Worm (Caenorhabditis elegans) whole organism, mixed stage, embryonic: ENCODE data around the gene F20A1.8.
"Not testable (repeated sequence)": the region's sequence is repeated elsewhere in the genome, so short reads cannot be mapped to it uniquely, and the experiment has no call there.

ENCODE experiments used
- M03D4.4 ChIP-seq: sonication (generic microtip); optimal IDR thresholded peaks from 2 replicates; lab custom pipeline; 2017; ENCODE audit warnings: mild to moderate bottlenecking, missing genetic modification characterization, missing compliant biosample characterization
- bed-3 ChIP-seq: fragments of 200-800 bp; sonication (Bioruptor generic); optimal IDR thresholded peaks from 3 replicates; lab custom pipeline; 2018; ENCODE audit warnings: mild to moderate bottlenecking, missing genetic modification characterization, moderate library complexity, missing compliant biosample characterization
- blmp-1 ChIP-seq: fragments of 150-350 bp; optimal IDR thresholded peaks from 2 replicates; lab custom pipeline; 2014; ENCODE audit warnings: missing biosample characterization, missing genetic modification characterization
- ceh-39 ChIP-seq: fragments of 150-350 bp; optimal IDR thresholded peaks from 2 replicates; lab custom pipeline; 2014; ENCODE audit warnings: missing biosample characterization, missing genetic modification characterization
- ceh-43 ChIP-seq: fragments of 200-800 bp; sonication (Bioruptor generic); optimal IDR thresholded peaks from 2 replicates; lab custom pipeline; 2018; ENCODE audit warnings: mild to moderate bottlenecking, missing genetic modification characterization, moderate library complexity, missing compliant biosample characterization
- ces-1 ChIP-seq: fragments of 150-350 bp; optimal IDR thresholded peaks from 2 replicates; lab custom pipeline; 2014; ENCODE audit warnings: missing biosample characterization, missing genetic modification reagents, missing genetic modification characterization
- cnd-1 ChIP-seq: fragments of 200-800 bp; sonication (Bioruptor generic); optimal IDR thresholded peaks from 2 replicates; lab custom pipeline; 2018; ENCODE audit warnings: mild to moderate bottlenecking, missing genetic modification characterization, missing compliant biosample characterization
- drap-1 ChIP-seq: fragments of 200-800 bp; sonication (Bioruptor generic); optimal IDR thresholded peaks from 3 replicates; lab custom pipeline; 2018; ENCODE audit warnings: mild to moderate bottlenecking, missing genetic modification characterization, missing compliant biosample characterization
- elt-1 ChIP-seq: sonication (generic microtip); optimal IDR thresholded peaks from 2 replicates; lab custom pipeline; 2017; ENCODE audit warnings: missing genetic modification characterization, mild to moderate bottlenecking, missing compliant biosample characterization, antibody characterized with exemption, moderate library complexity, borderline replicate concordance; ENCODE audit not compliant: insufficient read depth
- elt-3 ChIP-seq: fragments of 150-350 bp; optimal IDR thresholded peaks from 2 replicates; lab custom pipeline; 2014; ENCODE audit warnings: missing biosample characterization, missing genetic modification characterization
- flh-1 ChIP-seq: fragments of 200-800 bp; sonication (Bioruptor generic); optimal IDR thresholded peaks from 2 replicates; lab custom pipeline; 2018; ENCODE audit warnings: mild to moderate bottlenecking, missing genetic modification characterization, moderate library complexity, missing compliant biosample characterization
- ham-2 ChIP-seq: fragments of 200-800 bp; sonication (Bioruptor generic); optimal IDR thresholded peaks from 2 replicates; lab custom pipeline; 2018; ENCODE audit warnings: mild to moderate bottlenecking, missing genetic modification characterization, missing compliant biosample characterization
- hlh-1 ChIP-seq: fragments of 150-350 bp; optimal IDR thresholded peaks from 2 replicates; lab custom pipeline; 2014; ENCODE audit warnings: missing biosample characterization, missing genetic modification reagents, missing genetic modification characterization
- lin-13 ChIP-seq: fragments of 150-350 bp; optimal IDR thresholded peaks from 2 replicates; lab custom pipeline; 2014; ENCODE audit warnings: missing biosample characterization, missing genetic modification characterization
- lin-32 ChIP-seq: fragments of 200-800 bp; sonication (Bioruptor generic); optimal IDR thresholded peaks from 2 replicates; lab custom pipeline; 2018; ENCODE audit warnings: mild to moderate bottlenecking, missing genetic modification characterization, missing compliant biosample characterization
- lsy-2 ChIP-seq: fragments of 150-350 bp; optimal IDR thresholded peaks from 2 replicates; lab custom pipeline; 2014; ENCODE audit warnings: missing biosample characterization, missing genetic modification characterization
- mab-5 ChIP-seq: fragments of 150-350 bp; optimal IDR thresholded peaks from 2 replicates; lab custom pipeline; 2014; ENCODE audit warnings: missing biosample characterization, missing genetic modification characterization
- mep-1 ChIP-seq: fragments of 150-350 bp; optimal IDR thresholded peaks from 2 replicates; lab custom pipeline; 2017; ENCODE audit warnings: missing biosample characterization, missing genetic modification reagents, missing genetic modification characterization, inconsistent platforms
- mls-2 ChIP-seq: sonication (generic microtip); optimal IDR thresholded peaks from 2 replicates; lab custom pipeline; 2016; ENCODE audit warnings: mild to moderate bottlenecking, missing genetic modification characterization, moderate library complexity, missing compliant biosample characterization
- nhr-12 ChIP-seq: fragments of 150-350 bp; optimal IDR thresholded peaks from 2 replicates; lab custom pipeline; 2014; ENCODE audit warnings: missing biosample characterization, missing genetic modification characterization
- nhr-2 ChIP-seq: fragments of 150-350 bp; optimal IDR thresholded peaks from 2 replicates; lab custom pipeline; 2014; ENCODE audit warnings: missing biosample characterization, missing genetic modification characterization
- nhr-237 ChIP-seq: fragments of 150-350 bp; optimal IDR thresholded peaks from 2 replicates; lab custom pipeline; 2014; ENCODE audit warnings: missing biosample characterization, missing genetic modification characterization
- nhr-28 ChIP-seq: fragments of 150-350 bp; optimal IDR thresholded peaks from 2 replicates; lab custom pipeline; 2014; ENCODE audit warnings: missing biosample characterization, missing genetic modification characterization
- nhr-76 ChIP-seq: sonication (generic microtip); optimal IDR thresholded peaks from 2 replicates; lab custom pipeline; 2017; ENCODE audit warnings: missing biosample characterization, missing genetic modification characterization
- pha-4 ChIP-seq: fragments of 150-350 bp; optimal IDR thresholded peaks from 2 replicates; lab custom pipeline; 2018; ENCODE audit warnings: missing biosample characterization, missing genetic modification reagents, missing genetic modification characterization
- sem-2 ChIP-seq: fragments of 200-800 bp; sonication (Bioruptor generic); optimal IDR thresholded peaks from 2 replicates; lab custom pipeline; 2018; ENCODE audit warnings: mild to moderate bottlenecking, missing genetic modification characterization, missing compliant biosample characterization
- snpc-4 ChIP-seq: fragments of 150-350 bp; optimal IDR thresholded peaks from 2 replicates; lab custom pipeline; 2014; ENCODE audit warnings: missing biosample characterization, missing genetic modification characterization
- sptf-1 ChIP-seq: sonication (generic microtip); optimal IDR thresholded peaks from 2 replicates; lab custom pipeline; 2017; ENCODE audit warnings: mild to moderate bottlenecking, missing genetic modification characterization, moderate library complexity, missing compliant biosample characterization
- tbx-8 ChIP-seq: fragments of 200-800 bp; sonication (Bioruptor generic); optimal IDR thresholded peaks from 2 replicates; lab custom pipeline; 2018; ENCODE audit warnings: mild to moderate bottlenecking, missing genetic modification characterization, moderate library complexity, missing compliant biosample characterization
- unc-120 ChIP-seq: sonication (generic microtip); optimal IDR thresholded peaks from 2 replicates; lab custom pipeline; 2017; ENCODE audit warnings: missing genetic modification characterization, missing compliant biosample characterization; ENCODE audit not compliant: poor library complexity, severe bottlenecking
- unc-39 ChIP-seq: fragments of 150-350 bp; optimal IDR thresholded peaks from 2 replicates; lab custom pipeline; 2014; ENCODE audit warnings: missing biosample characterization, missing genetic modification characterization
- unc-62 ChIP-seq: fragments of 150-350 bp; optimal IDR thresholded peaks from 2 replicates; lab custom pipeline; 2014; ENCODE audit warnings: missing biosample characterization, missing genetic modification reagents, missing genetic modification characterization
- zip-8 ChIP-seq: fragments of 150-350 bp; optimal IDR thresholded peaks from 2 replicates; lab custom pipeline; 2014; ENCODE audit warnings: missing biosample characterization, missing genetic modification characterization
- ztf-11 ChIP-seq: fragments of 150-350 bp; optimal IDR thresholded peaks from 2 replicates; lab custom pipeline; 2014; ENCODE audit warnings: missing biosample characterization, missing genetic modification characterization

The F20A1.8 gene

DNA sequence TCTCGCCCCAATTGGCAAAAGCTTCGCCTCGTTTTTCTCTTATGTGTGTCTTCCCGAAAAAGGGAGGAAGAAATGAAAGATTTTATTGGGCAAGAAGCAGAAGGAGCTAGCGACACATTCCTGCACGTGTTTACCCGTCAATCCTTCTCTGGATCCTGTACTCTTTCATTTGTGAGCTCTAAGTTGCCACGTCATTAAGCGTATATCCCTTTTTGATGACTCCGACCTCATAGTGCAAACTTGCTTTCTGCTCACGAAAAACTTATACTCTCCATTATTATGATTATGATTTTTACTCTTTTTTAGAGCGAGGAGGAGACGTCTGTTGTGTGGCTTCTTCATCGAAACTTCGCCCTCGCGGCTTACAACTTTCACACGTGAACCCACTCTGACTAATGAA lies 24.9 kb upstream of the F20A1.8 start, which contains the start of gene F27B10.1:
F27B10.1 (plus strand) TSS at position 301 of the 400 bp plus-strand sequence.
- TF ChIP-seq mls-2 (tag; lab: Kevin White, UChicago): no peak
- TF ChIP-seq lin-32: no peak
- no peak for TF ChIP-seq unc-39 (tag; lab: Kevin White, UChicago)
- TF ChIP-seq unc-120 (tag; lab: Kevin White, UChicago): no peak
- TF ChIP-seq M03D4.4 (tag; lab: Kevin White, UChicago): no peak
- no peak for TF ChIP-seq drap-1 (GFP tag; lab: Kevin White, UChicago)
- TF ChIP-seq hlh-1 (tag; lab: Kevin White, UChicago): no peak
- no peak for TF ChIP-seq elt-1
- no peak for TF ChIP-seq lsy-2 (tag; lab: Kevin White, UChicago)
- no peak for TF ChIP-seq ham-2 (GFP tag; lab: Kevin White, UChicago)
- no peak for TF ChIP-seq blmp-1 (tag; lab: Kevin White, UChicago)
- TF ChIP-seq elt-3 (tag; lab: Kevin White, UChicago): no peak
- no peak for TF ChIP-seq tbx-8

DNA sequence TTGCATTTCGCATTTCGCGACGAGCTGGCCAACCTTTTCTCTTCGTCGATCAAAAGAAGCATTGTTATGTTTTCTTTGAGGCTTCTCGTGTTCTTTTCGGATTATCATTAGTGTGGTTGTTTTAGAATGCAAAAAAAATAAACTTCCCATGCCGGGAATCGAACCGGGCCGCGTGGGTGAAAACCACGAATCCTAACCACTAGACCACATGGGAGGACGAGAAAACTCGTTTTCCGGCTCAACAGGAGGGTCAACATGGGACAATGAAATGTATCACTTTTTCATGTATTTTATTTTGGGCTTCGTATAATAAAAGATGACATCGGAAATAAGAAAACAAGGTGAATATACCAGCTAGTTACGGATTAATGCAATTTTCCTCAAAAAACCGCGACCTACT lies 22.2 kb upstream of the F20A1.8 start:
- TF ChIP-seq unc-62 (GFP tag; lab: Kevin White, UChicago) (no peak), sptf-1 (tag; lab: Kevin White, UChicago) (no peak), nhr-237 (tag; lab: Kevin White, UChicago) (no peak), ham-2 (GFP tag; lab: Kevin White, UChicago) (no peak), nhr-2 (tag; lab: Kevin White, UChicago) (no peak), cnd-1 (tag; lab: Kevin White, UChicago) (no peak), zip-8 (tag; lab: Kevin White, UChicago) (no peak), lin-32 (no peak), nhr-12 (tag; lab: Kevin White, UChicago) (no peak), ceh-39 (no peak), unc-39 (tag; lab: Kevin White, UChicago) (no peak), mls-2 (tag; lab: Kevin White, UChicago) (no peak), lin-13 (tag; lab: Kevin White, UChicago) (no peak), tbx-8 (no peak), sem-2 (GFP tag; lab: Kevin White, UChicago) (no peak), snpc-4 (tag; lab: Kevin White, UChicago) (no peak), elt-1 (no peak), blmp-1 (tag; lab: Kevin White, UChicago) (no peak)
- TF ChIP-seq, all 35 proteins: peak for 0

DNA sequence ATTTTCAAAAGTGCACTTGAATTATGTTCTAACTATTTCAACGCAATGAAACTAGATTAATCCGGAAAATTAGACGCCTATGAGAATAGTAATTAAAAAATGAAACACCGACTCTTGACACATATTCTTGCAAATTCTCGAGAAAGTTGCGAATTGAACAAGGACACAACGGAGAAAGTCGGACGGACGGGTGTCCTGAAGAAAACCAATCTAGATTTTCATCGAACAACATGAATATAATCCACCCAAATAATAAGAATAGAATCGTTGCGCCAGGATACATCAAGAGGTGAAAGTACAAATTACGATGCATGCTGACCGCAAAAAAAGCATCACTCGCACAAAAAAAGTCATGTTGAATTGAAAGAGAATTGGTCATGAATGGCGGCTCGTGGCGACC lies 21.4 kb upstream of the F20A1.8 start:
- TF ChIP-seq bed-3 (no peak), mls-2 (tag; lab: Kevin White, UChicago) (no peak), ztf-11 (tag; lab: Kevin White, UChicago) (no peak)

DNA sequence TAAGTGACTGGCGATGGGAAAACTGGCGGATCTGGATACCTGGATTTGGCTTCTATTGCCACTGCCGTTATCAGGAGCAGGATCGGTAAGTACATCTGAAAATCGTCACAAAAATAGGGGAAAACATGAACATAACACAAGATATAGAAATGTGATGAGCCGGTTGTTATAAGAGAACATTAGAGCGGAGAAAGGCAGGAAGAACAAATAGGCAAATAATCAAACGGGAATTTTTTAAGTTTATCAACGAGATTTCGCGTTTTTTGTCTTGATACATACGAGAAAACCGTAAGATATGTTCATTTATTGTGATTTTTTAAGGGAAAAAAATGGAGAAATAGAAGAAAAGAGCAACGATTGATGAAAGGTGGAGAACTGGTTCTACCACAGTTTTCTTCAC lies 17.8 kb upstream of the F20A1.8 start, which contains the start of gene Y57E12AR.1:
Y57E12AR.1 (minus strand) TSS at position 101 of the 400 bp plus-strand sequence.
- TF ChIP-seq zip-8 (tag; lab: Kevin White, UChicago) (no peak), drap-1 (GFP tag; lab: Kevin White, UChicago) (no peak), nhr-2 (tag; lab: Kevin White, UChicago) (no peak), ceh-43 (GFP tag; lab: Kevin White, UChicago) (no peak), mab-5 (no peak), ham-2 (GFP tag; lab: Kevin White, UChicago) (no peak), unc-39 (tag; lab: Kevin White, UChicago) (no peak), hlh-1 (tag; lab: Kevin White, UChicago) (no peak), mep-1 (tag; lab: Kevin White, UChicago) (no peak)

DNA sequence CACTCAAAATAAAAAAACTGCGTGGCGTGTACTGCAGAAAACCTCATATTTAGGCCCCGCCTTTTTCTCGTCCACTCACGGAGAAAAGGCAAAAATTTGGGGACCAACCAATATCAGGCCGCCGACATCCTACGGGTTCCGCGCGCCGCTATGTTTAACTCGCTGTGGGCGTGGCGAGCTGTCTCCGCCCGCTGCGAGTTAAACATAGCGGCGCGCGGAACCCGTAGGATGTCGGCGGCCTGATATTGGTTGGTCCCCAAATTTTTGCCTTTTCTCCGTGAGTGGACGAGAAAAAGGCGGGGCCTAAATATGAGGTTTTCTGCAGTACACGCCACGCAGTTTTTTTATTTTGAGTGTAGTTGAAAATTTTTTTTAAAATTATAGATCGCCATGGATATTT lies 15.4 kb upstream of the F20A1.8 start, which contains the start of gene tmem-258:
tmem-258 (plus strand) TSS at position 385 of the 400 bp plus-strand sequence.
- not testable (repeated sequence) for TF ChIP-seq hlh-1, lsy-2, M03D4.4 (tag; lab: Kevin White, UChicago)
- TF ChIP-seq, all 35 proteins: peak for 0; not testable (repeated sequence) for 35

ce11 chrV:7060396-7060795 lies 13.0 kb upstream of the F20A1.8 start, which contains the start of the genes Y57E12AL.6 and Y57E12AL.1:
Y57E12AL.6 (minus strand) TSS chrV:7060470.
Y57E12AL.1 (plus strand) TSS chrV:7060530.
- TF ChIP-seq snpc-4 (tag; lab: Kevin White, UChicago) (no peak), mls-2 (tag; lab: Kevin White, UChicago) (peak; percentile 72), ham-2 (GFP tag; lab: Kevin White, UChicago) (peak; percentile 14), nhr-2 (tag; lab: Kevin White, UChicago) (no peak), nhr-28 (tag; lab: Kevin White, UChicago) (no peak), lin-13 (tag; lab: Kevin White, UChicago) (peak; percentile 80), blmp-1 (tag; lab: Kevin White, UChicago) (no peak), sem-2 (GFP tag; lab: Kevin White, UChicago) (peak; percentile 11), nhr-76 (tag; lab: Kevin White, UChicago) (no peak), nhr-12 (tag; lab: Kevin White, UChicago) (no peak), tbx-8 (no peak), unc-62 (GFP tag; lab: Kevin White, UChicago) (peak; percentile 10), M03D4.4 (tag; lab: Kevin White, UChicago) (peak; percentile 78), mep-1 (tag; lab: Kevin White, UChicago) (peak; percentile 71), ceh-43 (GFP tag; lab: Kevin White, UChicago) (peak; percentile 68), ceh-39 (peak; percentile 56), mab-5 (no peak), flh-1 (no peak), pha-4 (tag; lab: Kevin White, UChicago) (peak; percentile 23), ces-1 (GFP tag; lab: Kevin White, UChicago) (peak; percentile 37), lsy-2 (tag; lab: Kevin White, UChicago) (peak; percentile 73), unc-120 (tag; lab: Kevin White, UChicago) (peak; percentile 55), zip-8 (tag; lab: Kevin White, UChicago) (peak; percentile 71), hlh-1 (tag; lab: Kevin White, UChicago) (peak; percentile 35), drap-1 (GFP tag; lab: Kevin White, UChicago) (peak; percentile 1), sptf-1 (tag; lab: Kevin White, UChicago) (peak; percentile 89), ztf-11 (tag; lab: Kevin White, UChicago) (no peak), cnd-1 (tag; lab: Kevin White, UChicago) (peak; percentile 53)
